Fruit fly (Drosophila melanogaster) whole organism, adult: Measurements from ENCODE around the gene CG9368.

ENCODE experiments used
- CG11617 ChIP-seq: fragments of 200-800 bp; sonication (Bioruptor generic); optimal IDR thresholded peaks from 2 replicates; lab custom pipeline; 2017; ENCODE audit warnings: mild to moderate bottlenecking, missing biosample characterization, missing genetic modification reagents, missing genetic modification characterization
- CG1620 ChIP-seq: fragments of 200-800 bp; sonication (Bioruptor generic); optimal IDR thresholded peaks from 2 replicates; lab custom pipeline; 2016; ENCODE audit warnings: missing biosample characterization, missing genetic modification characterization
- Clk ChIP-seq: fragments of 200-800 bp; sonication (Bioruptor generic); optimal IDR thresholded peaks from 2 replicates; lab custom pipeline; 2017; ENCODE audit warnings: missing biosample characterization, missing genetic modification characterization
- Crg-1 ChIP-seq: fragments of 200-800 bp; sonication (Bioruptor generic); optimal IDR thresholded peaks from 2 replicates; lab custom pipeline; 2016; ENCODE audit warnings: missing biosample characterization, missing genetic modification characterization
- Hr96 ChIP-seq: fragments of 200-800 bp; sonication (Bioruptor generic); optimal IDR thresholded peaks from 2 replicates; lab custom pipeline; 2016; ENCODE audit warnings: missing biosample characterization, missing genetic modification characterization
- Mnt ChIP-seq: fragments of 200-800 bp; sonication (Bioruptor generic); optimal IDR thresholded peaks from 2 replicates; lab custom pipeline; 2016; ENCODE audit warnings: missing biosample characterization, mild to moderate bottlenecking, missing genetic modification characterization
- ovo ChIP-seq: fragments of 200-800 bp; sonication (Bioruptor generic); optimal IDR thresholded peaks from 2 replicates; lab custom pipeline; 2016; ENCODE audit warnings: missing biosample characterization, missing genetic modification characterization
- tj ChIP-seq: fragments of 200-800 bp; sonication (Bioruptor generic); optimal IDR thresholded peaks from 3 replicates; lab custom pipeline; 2017; ENCODE audit warnings: missing biosample characterization, mild to moderate bottlenecking, missing genetic modification characterization, moderate library complexity
- toe ChIP-seq: fragments of 200-800 bp; sonication (Bioruptor generic); optimal IDR thresholded peaks from 2 replicates; lab custom pipeline; 2016; ENCODE audit warnings: missing biosample characterization, missing genetic modification characterization

dm6 chr3L:19642448-19643020, 41.1 kb downstream of the CG9368 start, which contains the start of gene Rnf146:
- TF ChIP-seq Crg-1, result no peak
- no peak for TF ChIP-seq ovo (GFP tag; lab: Kevin White, UChicago)
- no peak for TF ChIP-seq Clk (GFP tag; lab: Kevin White, UChicago)
- no peak for TF ChIP-seq Mnt (GFP tag; lab: Kevin White, UChicago)
- no peak for TF ChIP-seq CG1620 (GFP tag; lab: Kevin White, UChicago)
- no peak for TF ChIP-seq Hr96
- TF ChIP-seq CG11617 (GFP tag; lab: Kevin White, UChicago), result no peak
- no peak for TF ChIP-seq toe (GFP tag; lab: Kevin White, UChicago)
- TF ChIP-seq tj (GFP tag; lab: Kevin White, UChicago), result no peak
